ENCODE assay signal across 1 fruit fly cellular context in genomic region chr3L:2409289-2409688, dm6.
A peak's percentile ranks its signal among the peaks of the same experiment; 100 is the strongest.
TF ChIP-seq lines count a peak whose summit lies in the region.

No protein-coding gene starts in this region.

TF ChIP-seq in whole organism, embryonic, 481 proteins besides CTCF, POLR2A, EP300 and RAD21 (continued from another document):
- TF ChIP-seq sug (tag; optimal IDR thresholded peaks at IDR 0.05; lab: Kevin White, UChicago) (peak; percentile 35), CG32532 (GFP tag; IDR thresholded peaks at IDR 0.05; lab: Robert Waterston, UW) (peak; percentile 22; the same call in 1 of the 2 replicates), Sry-δ (GFP tag; optimal IDR thresholded peaks at IDR 0.05; lab: Kevin White, UChicago) (peak; percentile 8), scrt (GFP tag; optimal IDR thresholded peaks at IDR 0.05; lab: Kevin White, UChicago) (no peak), D19A (tag; optimal IDR thresholded peaks at IDR 0.05; lab: Kevin White, UChicago) (peak; percentile 4), Asciz (GFP tag; optimal IDR thresholded peaks at IDR 0.05; lab: Kevin White, UChicago) (no peak), Rfx (GFP tag; IDR thresholded peaks at IDR 0.05; lab: Robert Waterston, UW) (0 out of 2 replicates have a peak, but pooled peaks have one; percentile 18), so (GFP tag; IDR thresholded peaks at IDR 0.05; lab: Robert Waterston, UW) (no peak), gfzf (GFP tag; optimal IDR thresholded peaks at IDR 0.05; lab: Kevin White, UChicago) (peak; percentile 49), Xbp1 (GFP tag; optimal IDR thresholded peaks at IDR 0.05; lab: Kevin White, UChicago) (peak; percentile 20), gro (GFP tag; optimal IDR thresholded peaks at IDR 0.05; lab: Kevin White, UChicago) (peak; percentile 25), luna (GFP tag; optimal IDR thresholded peaks at IDR 0.05; lab: Kevin White, UChicago) (no peak), CG12659 (GFP tag; optimal IDR thresholded peaks at IDR 0.05; lab: Kevin White, UChicago) (peak; percentile 0), CG17328 (GFP tag; IDR thresholded peaks at IDR 0.05; lab: Robert Waterston, UW) (no peak), amos (GFP tag; IDR thresholded peaks at IDR 0.05; lab: Robert Waterston, UW; ENCODE audit: partially characterized antibody) (peak; percentile 65), CG14710 (tag; optimal IDR thresholded peaks at IDR 0.05; lab: Kevin White, UChicago) (peak; percentile 23), HmgZ (tag; optimal IDR thresholded peaks at IDR 0.05; lab: Kevin White, UChicago) (peak; percentile 38), Dek (tag; optimal IDR thresholded peaks at IDR 0.05; lab: Kevin White, UChicago) (peak; percentile 22), pita (GFP tag; optimal IDR thresholded peaks at IDR 0.05; lab: Kevin White, UChicago) (peak; percentile 62), abd-A (tag; optimal IDR thresholded peaks at IDR 0.05; lab: Kevin White, UChicago) (peak; percentile 27), phol (tag; optimal IDR thresholded peaks at IDR 0.05; lab: Kevin White, UChicago) (peak; percentile 20), bigmax (GFP tag; optimal IDR thresholded peaks at IDR 0.05; lab: Kevin White, UChicago) (no peak), zen (tag; optimal IDR thresholded peaks at IDR 0.05; lab: Kevin White, UChicago) (peak; percentile 70), Med (GFP tag; lab: Kevin White, UChicago) (peak; percentile 82), CG6791 (GFP tag; IDR thresholded peaks at IDR 0.05; lab: Robert Waterston, UW; ENCODE audit: partially characterized antibody) (peak; percentile 59; the same call in 1 of the 3 replicates)
